Fruit fly (Drosophila melanogaster): ENCODE data around the gene CG11999.

DNA sequence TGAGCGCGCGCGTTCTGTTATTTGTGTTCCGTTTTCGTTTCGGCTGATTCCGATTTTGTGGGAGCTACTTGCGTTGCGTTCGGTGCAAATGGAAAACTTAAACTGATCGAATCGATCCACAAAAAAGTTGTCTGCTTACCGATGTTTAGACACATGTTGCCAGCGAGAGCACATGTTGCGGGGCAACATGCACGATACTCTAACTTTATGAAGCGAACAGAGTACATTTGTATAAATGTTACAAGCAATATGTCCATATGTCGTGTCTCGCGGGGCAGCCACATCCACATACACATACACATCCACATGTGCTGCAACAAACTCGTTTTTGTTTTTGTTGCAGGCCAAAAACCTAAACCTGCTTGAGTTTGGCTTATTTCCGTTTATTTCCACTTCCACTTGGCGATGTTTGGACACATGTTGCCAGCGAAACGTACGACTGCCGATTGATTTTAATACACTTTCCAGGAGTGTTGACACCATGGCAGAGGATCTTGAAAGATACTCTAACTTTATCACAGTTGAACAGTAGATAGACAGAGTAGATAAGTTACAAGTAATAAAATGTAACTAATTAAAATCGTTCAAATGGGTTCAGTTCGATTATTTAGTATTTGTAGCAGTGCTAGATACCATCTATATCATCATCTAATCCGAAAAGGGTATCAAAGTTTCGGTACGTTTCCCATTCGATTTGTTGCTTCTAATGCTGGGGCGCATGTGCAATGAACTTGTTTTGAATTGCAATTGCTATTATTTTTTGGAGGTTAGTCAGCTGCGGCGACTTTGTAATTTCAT, 30.6 kb downstream of the CG11999 start:
- TF ChIP-seq CG14655 (GFP tag; optimal IDR thresholded peaks at IDR 0.05) (peak; percentile 57), gl (tag; optimal IDR thresholded peaks at IDR 0.05) (peak; percentile 27), D1 (tag; optimal IDR thresholded peaks at IDR 0.05) (no peak), CG17806 (tag; optimal IDR thresholded peaks at IDR 0.05) (no peak), CG9948 (tag; optimal IDR thresholded peaks at IDR 0.05) (no peak), CG8159 (tag; optimal IDR thresholded peaks at IDR 0.05) (no peak), CG32121 (GFP tag; IDR thresholded peaks at IDR 0.05) (peak; percentile 59; the same call in 1 of the 2 replicates), CG34367 (tag; optimal IDR thresholded peaks at IDR 0.05) (no peak), Ets98B (GFP tag; IDR thresholded peaks at IDR 0.05) (peak; percentile 58), CG15710 (tag; optimal IDR thresholded peaks at IDR 0.05) (no peak), CG10348 (GFP tag; IDR thresholded peaks at IDR 0.05) (no peak)
